Worm (Caenorhabditis elegans): Measurements from ENCODE around the gene C16E9.2.

Gene C16E9.2

ce11 chrX:6946789-6947188 lies 11.3 kb downstream of the C16E9.2 start:
- TF ChIP-seq odd-2 (tag; optimal IDR thresholded peaks at IDR 0.05) (no peak), fkh-6 (tag; optimal IDR thresholded peaks at IDR 0.05) (no peak), ceh-19 (GFP tag; optimal IDR thresholded peaks at IDR 0.05) (no peak)

ce11 chrX:6953339-6953738 lies 17.8 kb downstream of the C16E9.2 start:
- TF ChIP-seq hlh-15 (tag; optimal IDR thresholded peaks at IDR 0.05) (no peak), C38D4.7 (GFP tag; optimal IDR thresholded peaks at IDR 0.05) (no peak), mec-3 (tag; optimal IDR thresholded peaks at IDR 0.05; ENCODE audit: borderline replicate concordance) (no peak), ceh-31 (tag; optimal IDR thresholded peaks at IDR 0.05) (peak; percentile 61), sox-4 (tag; optimal IDR thresholded peaks at IDR 0.05) (peak; percentile 18), unc-42 (tag; optimal IDR thresholded peaks at IDR 0.05) (peak; percentile 10), ref-2 (tag; optimal IDR thresholded peaks at IDR 0.05) (peak; percentile 31), Y22D7AL.16 (tag; optimal IDR thresholded peaks at IDR 0.05) (no peak), hlh-6 (tag; optimal IDR thresholded peaks at IDR 0.05) (peak; percentile 8)

DNA sequence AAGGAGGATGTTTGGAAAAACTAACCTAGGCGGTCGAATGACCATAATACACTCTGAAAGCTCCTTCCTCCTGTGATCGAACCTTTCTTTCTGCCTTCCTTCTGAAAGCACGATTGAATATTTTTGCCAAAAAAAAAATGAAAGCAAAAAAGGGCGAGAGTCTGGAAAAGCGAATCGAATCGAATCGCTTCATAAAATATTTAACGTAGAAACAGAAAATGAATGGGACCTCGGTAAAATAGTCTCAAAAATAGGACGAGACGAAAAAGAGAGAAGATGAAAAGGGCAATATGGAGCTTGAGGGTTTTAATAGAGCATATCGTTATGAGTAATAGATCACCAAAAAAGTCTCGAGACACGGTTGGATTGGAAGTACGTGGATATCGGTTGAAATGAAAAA lies 20.8 kb downstream of the C16E9.2 start, which contains the start of gene inx-1:
Gene inx-1 (minus strand): TSS at position 101 of the 400 bp plus-strand sequence.
- TF ChIP-seq unc-3 (GFP tag; conservative IDR thresholded peaks at IDR 0.05) (no peak), unc-3 (tag; optimal IDR thresholded peaks at IDR 0.05) (no peak), che-1 (tag; optimal IDR thresholded peaks at IDR 0.05) (no peak)

- TF ChIP-seq ahr-1 (tag; optimal IDR thresholded peaks at IDR 0.05) = no peak
- TF ChIP-seq ztf-16 (tag; optimal IDR thresholded peaks at IDR 0.05) = no peak
- no peak for TF ChIP-seq gmeb-2 (tag; optimal IDR thresholded peaks at IDR 0.05)
- TF ChIP-seq ceh-9 (tag; optimal IDR thresholded peaks at IDR 0.05) = no peak
- TF ChIP-seq pat-9 (tag; optimal IDR thresholded peaks at IDR 0.05) = no peak
- no peak for TF ChIP-seq ceh-31 (tag; optimal IDR thresholded peaks at IDR 0.05)
- TF ChIP-seq unc-55 (GFP tag; optimal IDR thresholded peaks at IDR 0.05) = no peak
- no peak for TF ChIP-seq ceh-6 (GFP tag; optimal IDR thresholded peaks at IDR 0.05)
- no peak for TF ChIP-seq C38D4.7 (GFP tag; optimal IDR thresholded peaks at IDR 0.05)
- TF ChIP-seq ceh-19 (GFP tag; optimal IDR thresholded peaks at IDR 0.05) = no peak
- TF ChIP-seq ceh-30 (tag; optimal IDR thresholded peaks at IDR 0.05) = no peak
- TF ChIP-seq elt-4 (tag; optimal IDR thresholded peaks at IDR 0.05) = no peak
Measured at ce11 chrX:6958914-6959313, 23.4 kb downstream of the C16E9.2 start.

- TF ChIP-seq mec-3 (tag; optimal IDR thresholded peaks at IDR 0.05; ENCODE audit: borderline replicate concordance) (no peak), hlh-30 (tag; optimal IDR thresholded peaks at IDR 0.05; ENCODE audit: insufficient read depth) (no peak), ceh-18 (tag; optimal IDR thresholded peaks at IDR 0.05) (peak; percentile 36), nhr-11 (tag; optimal IDR thresholded peaks at IDR 0.05) (no peak), unc-55 (GFP tag; optimal IDR thresholded peaks at IDR 0.05) (peak; percentile 83)
Measured at ce11 chrX:6959534-6959933, 24.0 kb downstream of the C16E9.2 start.

DNA sequence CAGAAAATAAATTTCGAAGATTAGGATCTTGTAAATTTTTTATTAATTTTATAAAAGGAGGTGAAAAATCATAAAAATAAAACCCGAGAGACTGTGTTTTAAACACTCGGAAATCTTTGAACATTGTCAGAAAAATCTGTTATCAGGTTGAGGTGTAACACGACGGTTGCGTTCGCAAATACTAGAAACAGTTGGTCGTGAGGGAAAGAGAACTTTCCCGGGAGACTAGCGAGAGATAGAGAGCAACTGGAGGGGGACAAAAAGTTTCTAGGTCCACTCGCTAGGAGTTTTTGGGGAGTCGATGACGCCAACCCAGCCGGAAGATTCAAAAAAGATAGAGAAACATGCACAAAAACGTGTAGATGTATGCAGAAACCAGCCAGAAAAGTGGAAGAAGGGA lies 26.8 kb downstream of the C16E9.2 start:
- TF ChIP-seq pqm-1 (tag; optimal IDR thresholded peaks at IDR 0.05) (no peak), hlh-8 (tag; optimal IDR thresholded peaks at IDR 0.05) (no peak), ztf-16 (tag; optimal IDR thresholded peaks at IDR 0.05) (no peak), zip-5 (tag; optimal IDR thresholded peaks at IDR 0.05) (no peak), C08G9.2 (tag; optimal IDR thresholded peaks at IDR 0.05) (no peak), lim-6 (tag; optimal IDR thresholded peaks at IDR 0.05) (no peak), fax-1 (tag; optimal IDR thresholded peaks at IDR 0.05) (no peak)

All from whole organism, late embryonic.